Worm (Caenorhabditis elegans) whole organism, young adult: ENCODE results near the gene oig-2.

Source experiments
- B0261.1 ChIP-seq: sonication (generic microtip); optimal IDR thresholded peaks from 2 replicates; lab custom pipeline; 2016; ENCODE audit warnings: mild to moderate bottlenecking, missing genetic modification characterization, moderate library complexity, missing compliant biosample characterization
- K11D2.4 ChIP-seq: fragments of 200-800 bp; sonication (Bioruptor generic); IDR thresholded peaks from 2 replicates; pipeline ENCODE4 v1.3.6; 2022; ENCODE audit warnings: missing genetic modification reagents, missing genetic modification characterization, missing compliant biosample characterization
- T07F8.4 ChIP-seq: sonication (generic microtip); optimal IDR thresholded peaks from 2 replicates; lab custom pipeline; 2016; ENCODE audit warnings: mild to moderate bottlenecking, missing genetic modification characterization, moderate library complexity, missing compliant biosample characterization
- T26A5.8 ChIP-seq: sonication (generic microtip); optimal IDR thresholded peaks from 2 replicates; lab custom pipeline; 2016; ENCODE audit warnings: missing genetic modification characterization, missing compliant biosample characterization
- Y53G8AR.9 ChIP-seq: fragments of 200-800 bp; sonication (Bioruptor generic); conservative IDR thresholded peaks from 2 replicates; pipeline ENCODE4 v1.3.6; 2022; ENCODE audit warnings: missing genetic modification reagents, missing genetic modification characterization, missing compliant biosample characterization
- Y56A3A.18 ChIP-seq: fragments of 200-800 bp; sonication (Bioruptor generic); IDR thresholded peaks from 2 replicates; pipeline ENCODE4 v1.3.6; 2022; ENCODE audit warnings: missing genetic modification reagents, missing genetic modification characterization, missing compliant biosample characterization
- Y67H2A.10 ChIP-seq: fragments of 200-800 bp; sonication (Bioruptor generic); conservative IDR thresholded peaks from 2 replicates; pipeline ENCODE4 v1.3.6; 2022; ENCODE audit warnings: missing genetic modification reagents, missing genetic modification characterization, missing compliant biosample characterization
- ZK185.1 ChIP-seq: sonication (generic microtip); optimal IDR thresholded peaks from 2 replicates; lab custom pipeline; 2016; ENCODE audit warnings: mild to moderate bottlenecking, missing genetic modification characterization, missing compliant biosample characterization; ENCODE audit not compliant: poor library complexity, severe bottlenecking
- attf-5 ChIP-seq: fragments of 200-800 bp; sonication (Bioruptor generic); optimal IDR thresholded peaks from 2 replicates; lab custom pipeline; 2018; ENCODE audit warnings: mild to moderate bottlenecking, missing genetic modification characterization, missing compliant biosample characterization
- cebp-1 ChIP-seq, 2 experiments: fragments of 200-800 bp in 1 of 2; sonication (Bioruptor generic) in 1 of 2; sonication (generic microtip) in 1 of 2; IDR thresholded peaks in 1 of 2; optimal IDR thresholded peaks in 1 of 2; 2 replicates each; pipeline versions ENCODE4 v1.3.6 to Lab custom; 2017 to 2022; ENCODE audit warnings: missing compliant biosample characterization in 2 of 2, missing genetic modification characterization in 2 of 2, mild to moderate bottlenecking in 1 of 2, missing genetic modification reagents in 1 of 2, moderate library complexity in 1 of 2
- egl-44 ChIP-seq: fragments of 200-800 bp; sonication (Bioruptor generic); IDR thresholded peaks from 2 replicates; pipeline ENCODE4 v1.3.6; 2022; ENCODE audit warnings: missing genetic modification reagents, missing genetic modification characterization, missing compliant biosample characterization
- ets-4 ChIP-seq: fragments of 200-800 bp; sonication (Bioruptor generic); optimal IDR thresholded peaks from 2 replicates; lab custom pipeline; 2018; ENCODE audit warnings: mild to moderate bottlenecking, missing genetic modification characterization, missing compliant biosample characterization
- hlh-12 ChIP-seq: sonication (generic microtip); optimal IDR thresholded peaks from 2 replicates; lab custom pipeline; 2016; ENCODE audit warnings: missing genetic modification characterization, missing compliant biosample characterization
- hmg-1.2 ChIP-seq: fragments of 200-800 bp; sonication (Bioruptor generic); IDR thresholded peaks from 2 replicates; pipeline ENCODE4 v1.3.6; 2022; ENCODE audit warnings: missing genetic modification reagents, missing genetic modification characterization, missing compliant biosample characterization
- hmg-20 ChIP-seq: fragments of 200-800 bp; sonication (Bioruptor generic); IDR thresholded peaks from 2 replicates; pipeline ENCODE4 v1.3.6; 2022; ENCODE audit warnings: missing genetic modification reagents, missing genetic modification characterization, missing compliant biosample characterization
- hsf-1 ChIP-seq: fragments of 200-800 bp; sonication (Bioruptor generic); IDR thresholded peaks from 2 replicates; pipeline ENCODE4 v1.3.6; 2022; ENCODE audit warnings: missing genetic modification reagents, missing genetic modification characterization, missing compliant biosample characterization
- let-607 ChIP-seq, 2 experiments: fragments of 200-800 bp in 1 of 2; sonication (Bioruptor generic) in 1 of 2; sonication (generic microtip) in 1 of 2; optimal IDR thresholded peaks; 2 replicates each; lab custom pipeline; 2016 to 2018; ENCODE audit warnings: mild to moderate bottlenecking in 2 of 2, missing compliant biosample characterization in 2 of 2, missing genetic modification characterization in 2 of 2, moderate library complexity in 2 of 2, missing genotype in 1 of 2
- lin-26 ChIP-seq: fragments of 200-800 bp; sonication (Bioruptor generic); IDR thresholded peaks from 2 replicates; pipeline ENCODE4 v1.3.6; 2022; ENCODE audit warnings: missing genetic modification reagents, missing genetic modification characterization, missing compliant biosample characterization
- lin-35 ChIP-seq, 3 experiments: fragments of 150-350 bp in 2 of 3; sonication (generic microtip) in 1 of 3; optimal IDR thresholded peaks; 2 replicates each; lab custom pipeline; 2014 to 2018; ENCODE audit warnings: missing biosample characterization in 3 of 3, missing genetic modification characterization in 3 of 3, missing genetic modification reagents in 3 of 3
- lin-40 ChIP-seq: sonication (generic microtip); optimal IDR thresholded peaks from 2 replicates; lab custom pipeline; 2016; ENCODE audit warnings: missing genetic modification characterization, mild to moderate bottlenecking, missing compliant biosample characterization, missing genotype, missing genetic modification reagents
- mes-4 ChIP-seq: sonication (generic microtip); optimal IDR thresholded peaks from 2 replicates; lab custom pipeline; 2016; ENCODE audit warnings: missing genotype, missing genetic modification characterization, missing compliant biosample characterization
- mxl-1 ChIP-seq: sonication (generic microtip); optimal IDR thresholded peaks from 2 replicates; lab custom pipeline; 2016; ENCODE audit warnings: missing genetic modification characterization, missing compliant biosample characterization
- nhr-120 ChIP-seq: fragments of 200-800 bp; sonication (Bioruptor generic); IDR thresholded peaks from 2 replicates; pipeline ENCODE4 v1.3.6; 2022; ENCODE audit warnings: missing genetic modification characterization, missing compliant biosample characterization
- nhr-80 ChIP-seq: sonication (generic microtip); optimal IDR thresholded peaks from 2 replicates; lab custom pipeline; 2016; ENCODE audit warnings: missing genetic modification characterization, missing compliant biosample characterization
- rcor-1 ChIP-seq: fragments of 200-800 bp; sonication (Bioruptor generic); IDR thresholded peaks from 2 replicates; pipeline ENCODE4 v1.3.6; 2022; ENCODE audit warnings: missing genetic modification reagents, missing genetic modification characterization, missing compliant biosample characterization
- snpc-1.1 ChIP-seq: sonication (generic microtip); optimal IDR thresholded peaks from 2 replicates; lab custom pipeline; 2017; ENCODE audit warnings: missing genetic modification characterization, mild to moderate bottlenecking, missing compliant biosample characterization, antibody characterized with exemption, moderate library complexity, missing genotype, missing genetic modification reagents; ENCODE audit not compliant: insufficient read depth
- snpc-4 ChIP-seq, 5 experiments: fragments of 150-350 bp in 1 of 5; sonication (generic microtip) in 4 of 5; optimal IDR thresholded peaks; 2 replicates each; lab custom pipeline; 2014 to 2018; ENCODE audit warnings: missing genetic modification characterization in 5 of 5, missing biosample characterization in 3 of 5, antibody characterized with exemption in 2 of 5, mild to moderate bottlenecking in 2 of 5, missing compliant biosample characterization in 2 of 5, missing genotype in 2 of 5, moderate library complexity in 2 of 5, missing genetic modification reagents in 1 of 5
- tbp1 ChIP-seq: fragments of 200-800 bp; sonication (Bioruptor generic); optimal IDR thresholded peaks from 2 replicates; lab custom pipeline; 2018; ENCODE audit warnings: mild to moderate bottlenecking, missing genetic modification characterization, missing compliant biosample characterization
- unc-130 ChIP-seq: sonication (generic microtip); optimal IDR thresholded peaks from 2 replicates; lab custom pipeline; 2016; ENCODE audit warnings: missing genetic modification reagents, missing genetic modification characterization, missing compliant biosample characterization
- unc-62 ChIP-seq: fragments of 150-350 bp; optimal IDR thresholded peaks from 2 replicates; lab custom pipeline; 2014; ENCODE audit warnings: missing biosample characterization, missing genetic modification reagents, missing genetic modification characterization
- ztf-25 ChIP-seq: fragments of 200-800 bp; sonication (Bioruptor generic); IDR thresholded peaks from 2 replicates; pipeline ENCODE4 v1.3.6; 2022; ENCODE audit warnings: missing genetic modification reagents, missing genetic modification characterization, missing compliant biosample characterization

oig-2 gene

ce11 chrII:13000753-13001152 is 7.2 kb downstream of the oig-2 start, which contains the start of gene Y38F1A.8:
Gene Y38F1A.8, minus strand, starts transcription at chrII:13000853.
- 0 out of 2 replicates have a peak, but pooled peaks have one; percentile 15 for TF ChIP-seq ztf-25 (GFP tag; lab: Robert Waterston, UW)
- TF ChIP-seq hlh-12 (tag; lab: Kevin White, UChicago), result no peak
- TF ChIP-seq lin-35 (GFP tag; optimal IDR thresholded peaks at IDR 0.05; lab: Kevin White, UChicago), result no peak
- TF ChIP-seq, all 124 proteins: peak for 1

ce11 chrII:12997413-12997812 is 10.6 kb downstream of the oig-2 start, which contains the start of gene Y38F1A.7:
Gene Y38F1A.7, minus strand, starts transcription at chrII:12997804.
- no peak for TF ChIP-seq T07F8.4 (tag; lab: Kevin White, UChicago)
- TF ChIP-seq egl-44 (GFP tag; lab: Robert Waterston, UW), result no peak
- TF ChIP-seq unc-130 (GFP tag; lab: Kevin White, UChicago), result no peak
- TF ChIP-seq mxl-1, result no peak
- TF ChIP-seq cebp-1 (GFP tag; IDR thresholded peaks at IDR 0.05; lab: Robert Waterston, UW), result no peak
- no peak for TF ChIP-seq cebp-1 (tag; optimal IDR thresholded peaks at IDR 0.05; lab: Kevin White, UChicago)
- no peak for TF ChIP-seq hmg-20 (GFP tag; lab: Robert Waterston, UW)
- no peak for TF ChIP-seq tbp1 (GFP tag; lab: Kevin White, UChicago)
- no peak for TF ChIP-seq mes-4 (tag; lab: Kevin White, UChicago)
- no peak for TF ChIP-seq unc-62
- TF ChIP-seq ZK185.1 (tag; lab: Kevin White, UChicago), result no peak
- TF ChIP-seq Y56A3A.18, result no peak
- TF ChIP-seq B0261.1 (tag; lab: Kevin White, UChicago), result no peak
- TF ChIP-seq lin-26 (GFP tag; lab: Robert Waterston, UW), result no peak
- no peak for TF ChIP-seq hmg-1.2 (GFP tag; lab: Robert Waterston, UW)
- TF ChIP-seq T26A5.8 (tag; lab: Kevin White, UChicago), result no peak

- no peak for TF ChIP-seq snpc-4 (GFP tag; optimal IDR thresholded peaks at IDR 0.05; lab: Kevin White, UChicago)
- TF ChIP-seq snpc-4 (tag; optimal IDR thresholded peaks at IDR 0.05; lab: Kevin White, UChicago), result peak in 3 of 4 experiments; percentile 21 to 72 (median 65)
- no peak for TF ChIP-seq Y67H2A.10 (GFP tag; lab: Robert Waterston, UW)
- TF ChIP-seq rcor-1 (GFP tag; lab: Robert Waterston, UW), result no peak
- no peak for TF ChIP-seq K11D2.4 (GFP tag; lab: Robert Waterston, UW)
- peak; percentile 49 for TF ChIP-seq attf-5 (GFP tag; lab: Kevin White, UChicago)
- TF ChIP-seq cebp-1 (GFP tag; IDR thresholded peaks at IDR 0.05; lab: Robert Waterston, UW), result no peak
- TF ChIP-seq cebp-1 (tag; optimal IDR thresholded peaks at IDR 0.05; lab: Kevin White, UChicago), result peak; percentile 37
- TF ChIP-seq hmg-1.2 (GFP tag; lab: Robert Waterston, UW), result peak; percentile 77
- TF ChIP-seq Y53G8AR.9, result 0 out of 2 replicates have a peak, but pooled peaks have one; percentile 33
- no peak for TF ChIP-seq hsf-1 (GFP tag; lab: Robert Waterston, UW)
- no peak for TF ChIP-seq nhr-120 (GFP tag; lab: Robert Waterston, UW)
- peak; percentile 24 for TF ChIP-seq ZK185.1 (tag; lab: Kevin White, UChicago)
- TF ChIP-seq nhr-80 (tag; lab: Kevin White, UChicago), result peak; percentile 69
- TF ChIP-seq lin-40, result peak; percentile 37
- TF ChIP-seq tbp1 (GFP tag; lab: Kevin White, UChicago), result peak; percentile 13
- peak; percentile 13 for TF ChIP-seq snpc-1.1 (tag; lab: Kevin White, UChicago)
- no peak for TF ChIP-seq ets-4 (GFP tag; lab: Kevin White, UChicago)
- TF ChIP-seq let-607 (tag; optimal IDR thresholded peaks at IDR 0.05; lab: Kevin White, UChicago), result peak in 1 of 2 experiments; percentile 65
- TF ChIP-seq egl-44 (GFP tag; lab: Robert Waterston, UW), result 0 out of 2 replicates have a peak, but pooled peaks have one; percentile 38
Measured at ce11 chrII:12996249-12996648, 11.7 kb downstream of the oig-2 start, which contains the start of gene hphd-1. Gene hphd-1, minus strand, starts transcription at chrII:12996571.
